Worm (Caenorhabditis elegans) whole organism, L1 larva: ENCODE data around the gene R09E10.13.

Source experiments
- C04F5.9 ChIP-seq: sonication (generic microtip); optimal IDR thresholded peaks from 2 replicates; lab custom pipeline; 2016; ENCODE audit warnings: missing genetic modification characterization, missing compliant biosample characterization
- C34B4.2 ChIP-seq: sonication (generic microtip); optimal IDR thresholded peaks from 2 replicates; lab custom pipeline; 2017; ENCODE audit warnings: mild to moderate bottlenecking, missing genetic modification characterization, missing compliant biosample characterization
- F16B12.6 ChIP-seq: fragments of 150-350 bp; optimal IDR thresholded peaks from 2 replicates; lab custom pipeline; 2014; ENCODE audit warnings: missing biosample characterization, missing genetic modification characterization
- aha-1 ChIP-seq: fragments of 150-350 bp; optimal IDR thresholded peaks from 2 replicates; lab custom pipeline; 2014; ENCODE audit warnings: missing biosample characterization, missing genetic modification characterization
- alr-1 ChIP-seq: fragments of 200-800 bp; sonication (Bioruptor generic); optimal IDR thresholded peaks from 2 replicates; lab custom pipeline; 2018; ENCODE audit warnings: borderline replicate concordance, mild to moderate bottlenecking, missing genetic modification characterization, missing compliant biosample characterization
- blmp-1 ChIP-seq: fragments of 150-350 bp; optimal IDR thresholded peaks from 2 replicates; lab custom pipeline; 2014; ENCODE audit warnings: missing biosample characterization, missing genetic modification characterization
- ceh-82 ChIP-seq, 3 experiments: fragments of 150-350 bp in 1 of 3; sonication (generic microtip) in 2 of 3; optimal IDR thresholded peaks; 2 replicates each; lab custom pipeline; 2014 to 2017; ENCODE audit warnings: missing biosample characterization in 3 of 3, missing genetic modification characterization in 3 of 3
- ceh-88 ChIP-seq: fragments of 200-800 bp; sonication (Bioruptor generic); IDR thresholded peaks from 2 replicates; pipeline ENCODE4 v1.3.6; 2022; ENCODE audit warnings: missing genetic modification characterization, missing compliant biosample characterization
- ceh-90 ChIP-seq: sonication (generic microtip); optimal IDR thresholded peaks from 2 replicates; lab custom pipeline; 2016; ENCODE audit warnings: missing genetic modification characterization, missing compliant biosample characterization
- dpl-1 ChIP-seq, 3 experiments: fragments of 150-350 bp in 2 of 3; sonication (generic microtip) in 1 of 3; optimal IDR thresholded peaks; 2 replicates each; lab custom pipeline; 2014 to 2017; ENCODE audit warnings: missing biosample characterization in 3 of 3, missing genetic modification characterization in 3 of 3, missing genetic modification reagents in 3 of 3
- dsc-1 ChIP-seq: sonication (generic microtip); optimal IDR thresholded peaks from 2 replicates; lab custom pipeline; 2016; ENCODE audit warnings: mild to moderate bottlenecking, missing genetic modification characterization, missing compliant biosample characterization
- efl-1 ChIP-seq, 4 experiments: fragments of 150-350 bp; optimal IDR thresholded peaks in 3 of 4; peaks in 1 of 4; 1 replicate in 1 of 4; 2 replicates in 3 of 4; lab custom pipeline; 2014; ENCODE audit warnings: missing biosample characterization in 2 of 4, missing genetic modification characterization in 2 of 4, missing genetic modification reagents in 2 of 4
- elt-2 ChIP-seq: sonication (generic microtip); optimal IDR thresholded peaks from 2 replicates; lab custom pipeline; 2016; ENCODE audit warnings: missing genetic modification characterization, mild to moderate bottlenecking, inconsistent platforms, missing compliant biosample characterization, missing genetic modification reagents
- fkh-4 ChIP-seq: sonication (generic microtip); optimal IDR thresholded peaks from 2 replicates; lab custom pipeline; 2016; ENCODE audit warnings: missing compliant biosample characterization, missing genetic modification characterization, borderline replicate concordance
- fkh-8 ChIP-seq: sonication (generic microtip); optimal IDR thresholded peaks from 2 replicates; lab custom pipeline; 2016; ENCODE audit warnings: mild to moderate bottlenecking, missing genetic modification characterization, missing compliant biosample characterization
- grh-1 ChIP-seq: fragments of 200-800 bp; sonication (Bioruptor generic); IDR thresholded peaks from 2 replicates; pipeline ENCODE4 v1.3.6; 2022; ENCODE audit warnings: missing genetic modification reagents, missing genetic modification characterization, missing compliant biosample characterization
- hlh-17 ChIP-seq: fragments of 200-800 bp; sonication (Bioruptor generic); optimal IDR thresholded peaks from 2 replicates; lab custom pipeline; 2018; ENCODE audit warnings: missing genetic modification characterization, mild to moderate bottlenecking, missing compliant biosample characterization, moderate library complexity, borderline replicate concordance
- hlh-4 ChIP-seq: sonication (generic microtip); optimal IDR thresholded peaks from 2 replicates; lab custom pipeline; 2016; ENCODE audit warnings: mild to moderate bottlenecking, missing genetic modification characterization, missing compliant biosample characterization
- lin-13 ChIP-seq: fragments of 150-350 bp; optimal IDR thresholded peaks from 2 replicates; lab custom pipeline; 2014; ENCODE audit warnings: missing biosample characterization, missing genetic modification reagents, missing genetic modification characterization
- lin-14 ChIP-seq: fragments of 200-800 bp; sonication (Bioruptor generic); optimal IDR thresholded peaks from 2 replicates; lab custom pipeline; 2018; ENCODE audit warnings: mild to moderate bottlenecking, missing genetic modification characterization, moderate library complexity, missing compliant biosample characterization
- lsy-2 ChIP-seq, 2 experiments: fragments of 150-350 bp; optimal IDR thresholded peaks; 2 replicates each; lab custom pipeline; 2014; ENCODE audit warnings: missing biosample characterization in 2 of 2, missing genetic modification characterization in 2 of 2
- mab-9 ChIP-seq: fragments of 200-800 bp; sonication (Bioruptor generic); IDR thresholded peaks from 2 replicates; pipeline ENCODE4 v1.3.6; 2022; ENCODE audit warnings: missing genetic modification reagents, missing genetic modification characterization, missing compliant biosample characterization
- mdl-1 ChIP-seq, 2 experiments: fragments of 150-350 bp; optimal IDR thresholded peaks; 2 replicates each; lab custom pipeline; 2014 to 2017; ENCODE audit warnings: missing biosample characterization in 2 of 2, missing genetic modification characterization in 2 of 2, inconsistent platforms in 1 of 2
- mef-2 ChIP-seq: fragments of 150-350 bp; optimal IDR thresholded peaks from 2 replicates; lab custom pipeline; 2014; ENCODE audit warnings: missing biosample characterization, missing genetic modification characterization
- mep-1 ChIP-seq: fragments of 150-350 bp; optimal IDR thresholded peaks from 2 replicates; lab custom pipeline; 2014; ENCODE audit warnings: missing biosample characterization, missing genetic modification characterization
- nhr-12 ChIP-seq: sonication (generic microtip); optimal IDR thresholded peaks from 2 replicates; lab custom pipeline; 2017; ENCODE audit warnings: missing biosample characterization, missing genetic modification characterization
- nhr-19 ChIP-seq: fragments of 200-800 bp; sonication (Bioruptor generic); conservative IDR thresholded peaks from 2 replicates; pipeline ENCODE4 v1.3.6; 2022; ENCODE audit warnings: missing genetic modification characterization, missing compliant biosample characterization
- nhr-47 ChIP-seq: sonication (generic microtip); optimal IDR thresholded peaks from 2 replicates; lab custom pipeline; 2016; ENCODE audit warnings: mild to moderate bottlenecking, missing genetic modification characterization, moderate library complexity, missing compliant biosample characterization
- nhr-71 ChIP-seq: sonication (generic microtip); optimal IDR thresholded peaks from 2 replicates; lab custom pipeline; 2016; ENCODE audit warnings: mild to moderate bottlenecking, missing genetic modification characterization, moderate library complexity, missing compliant biosample characterization
- nhr-77 ChIP-seq: fragments of 150-350 bp; optimal IDR thresholded peaks from 2 replicates; lab custom pipeline; 2014; ENCODE audit warnings: missing biosample characterization, missing genetic modification characterization
- nhr-84 ChIP-seq: sonication (generic microtip); optimal IDR thresholded peaks from 2 replicates; lab custom pipeline; 2017; ENCODE audit warnings: missing biosample characterization, missing genetic modification characterization
- pag-3 ChIP-seq: sonication (generic microtip); optimal IDR thresholded peaks from 2 replicates; lab custom pipeline; 2017; ENCODE audit warnings: missing genetic modification characterization, mild to moderate bottlenecking, missing compliant biosample characterization, antibody characterized with exemption, borderline replicate concordance; ENCODE audit not compliant: insufficient read depth
- pax-3 ChIP-seq: fragments of 200-800 bp; sonication (Bioruptor generic); optimal IDR thresholded peaks from 2 replicates; lab custom pipeline; 2018; ENCODE audit warnings: mild to moderate bottlenecking, missing genetic modification characterization, moderate library complexity, missing compliant biosample characterization
- pqm-1 ChIP-seq: sonication (generic microtip); optimal IDR thresholded peaks from 3 replicates; lab custom pipeline; 2017; ENCODE audit warnings: missing biosample characterization, missing genetic modification characterization
- rnt-1 ChIP-seq: sonication (generic microtip); optimal IDR thresholded peaks from 2 replicates; lab custom pipeline; 2016; ENCODE audit warnings: mild to moderate bottlenecking, missing genetic modification characterization, moderate library complexity, missing compliant biosample characterization
- snpc-4 ChIP-seq: fragments of 150-350 bp; optimal IDR thresholded peaks from 2 replicates; lab custom pipeline; 2014; ENCODE audit warnings: missing biosample characterization, missing genetic modification characterization
- sox-4 ChIP-seq: sonication (generic microtip); optimal IDR thresholded peaks from 2 replicates; lab custom pipeline; 2016; ENCODE audit warnings: missing genetic modification characterization, missing compliant biosample characterization
- sptf-1 ChIP-seq: fragments of 150-350 bp; optimal IDR thresholded peaks from 2 replicates; lab custom pipeline; 2014; ENCODE audit warnings: missing biosample characterization, missing genetic modification characterization
- swsn-7 ChIP-seq: sonication (generic microtip); optimal IDR thresholded peaks from 2 replicates; lab custom pipeline; 2016; ENCODE audit warnings: missing genetic modification characterization, missing compliant biosample characterization
- tlp-1 ChIP-seq: fragments of 150-350 bp; optimal IDR thresholded peaks from 2 replicates; lab custom pipeline; 2014; ENCODE audit warnings: missing biosample characterization, missing genetic modification characterization
- unc-30 ChIP-seq: sonication (generic microtip); optimal IDR thresholded peaks from 2 replicates; lab custom pipeline; 2017; ENCODE audit warnings: missing biosample characterization, missing genetic modification characterization
- unc-62 ChIP-seq: fragments of 150-350 bp; optimal IDR thresholded peaks from 2 replicates; lab custom pipeline; 2014; ENCODE audit warnings: missing biosample characterization, missing genetic modification reagents, missing genetic modification characterization
- unc-86 ChIP-seq: sonication (generic microtip); optimal IDR thresholded peaks from 2 replicates; lab custom pipeline; 2016; ENCODE audit warnings: missing genetic modification characterization, missing compliant biosample characterization
- unc-98 ChIP-seq: fragments of 200-800 bp; sonication (Bioruptor generic); IDR thresholded peaks from 2 replicates; pipeline ENCODE4 v1.3.6; 2022; ENCODE audit warnings: missing genetic modification characterization, missing compliant biosample characterization
- vab-15 ChIP-seq: sonication (generic microtip); optimal IDR thresholded peaks from 2 replicates; lab custom pipeline; 2017; ENCODE audit warnings: missing genotype, mild to moderate bottlenecking, missing genetic modification characterization, missing compliant biosample characterization
- xbp-1 ChIP-seq: sonication (generic microtip); optimal IDR thresholded peaks from 2 replicates; lab custom pipeline; 2016; ENCODE audit warnings: missing genetic modification characterization, missing compliant biosample characterization
- zag-1 ChIP-seq: fragments of 150-350 bp; optimal IDR thresholded peaks from 2 replicates; lab custom pipeline; 2014; ENCODE audit warnings: missing biosample characterization, missing genetic modification characterization

Gene R09E10.13

ce11 chrIV:10341618-10342360 lies 46.8 kb upstream of the R09E10.13 start (continued):
- no peak for TF ChIP-seq unc-30 (tag; lab: Kevin White, UChicago)
- no peak for TF ChIP-seq efl-1 (optimal IDR thresholded peaks at IDR 0.05; lab: Kevin White, UChicago)
- no peak for TF ChIP-seq efl-1 (GFP tag; optimal IDR thresholded peaks at IDR 0.05 in 1 of 2; lab: Kevin White, UChicago)
- no peak for TF ChIP-seq hlh-4 (tag; lab: Kevin White, UChicago)
- no peak for TF ChIP-seq zag-1 (tag; lab: Kevin White, UChicago)
- peak; percentile 49 for TF ChIP-seq nhr-71 (tag; lab: Kevin White, UChicago)
- no peak for TF ChIP-seq nhr-12
- no peak for TF ChIP-seq ceh-90 (tag; lab: Kevin White, UChicago)
- no peak for TF ChIP-seq C34B4.2 (tag; lab: Kevin White, UChicago)
- TF ChIP-seq elt-2 (tag; lab: Kevin White, UChicago): no peak
- no peak for TF ChIP-seq pag-3 (tag; lab: Kevin White, UChicago)
- no peak for TF ChIP-seq nhr-84 (tag; lab: Kevin White, UChicago)
- no peak for TF ChIP-seq dpl-1 (GFP tag; optimal IDR thresholded peaks at IDR 0.05; lab: Kevin White, UChicago)
- no peak for TF ChIP-seq unc-98 (GFP tag; lab: Robert Waterston, UW)
- TF ChIP-seq sptf-1 (tag; lab: Kevin White, UChicago): no peak
- peak; percentile 72 for TF ChIP-seq rnt-1
- TF ChIP-seq xbp-1: no peak
- no peak for TF ChIP-seq ceh-88 (GFP tag; lab: Robert Waterston, UW)
- no peak for TF ChIP-seq vab-15 (tag; lab: Kevin White, UChicago)
- TF ChIP-seq mep-1 (tag; lab: Kevin White, UChicago): peak; percentile 30
- TF ChIP-seq unc-86 (tag; lab: Kevin White, UChicago): peak; percentile 62
- no peak for TF ChIP-seq F16B12.6 (tag; lab: Kevin White, UChicago)
- no peak for TF ChIP-seq pax-3 (tag; lab: Kevin White, UChicago)
- TF ChIP-seq hlh-17 (GFP tag; lab: Kevin White, UChicago): no peak
- TF ChIP-seq mef-2 (tag; lab: Kevin White, UChicago): peak; percentile 9
- TF ChIP-seq mdl-1 (tag; optimal IDR thresholded peaks at IDR 0.05; lab: Kevin White, UChicago): peak in 1 of 2 experiments; percentile 18
- TF ChIP-seq tlp-1: no peak
- no peak for TF ChIP-seq C04F5.9

- peak in 1 of 2 experiments; percentile 22 for TF ChIP-seq lsy-2 (tag; optimal IDR thresholded peaks at IDR 0.05; lab: Kevin White, UChicago)
- TF ChIP-seq fkh-8 (tag; lab: Kevin White, UChicago): peak; percentile 86
- peak; percentile 80 for TF ChIP-seq dsc-1 (tag; lab: Kevin White, UChicago)
- peak; percentile 25 for TF ChIP-seq lin-14 (GFP tag; lab: Kevin White, UChicago)
- TF ChIP-seq pax-3 (tag; lab: Kevin White, UChicago): peak; percentile 46
- peak; percentile 4 for TF ChIP-seq swsn-7 (tag; lab: Kevin White, UChicago)
- no peak for TF ChIP-seq unc-30 (tag; lab: Kevin White, UChicago)
- peak; percentile 29 for TF ChIP-seq hlh-4 (tag; lab: Kevin White, UChicago)
- TF ChIP-seq nhr-12: no peak
- no peak for TF ChIP-seq nhr-77 (tag; lab: Kevin White, UChicago)
- TF ChIP-seq nhr-47 (tag; lab: Kevin White, UChicago): peak; percentile 57
- TF ChIP-seq sox-4 (tag; lab: Kevin White, UChicago): peak; percentile 3
- no peak for TF ChIP-seq tlp-1
- peak; percentile 68 for TF ChIP-seq nhr-71 (tag; lab: Kevin White, UChicago)
Observed at ce11 chrIV:10339701-10340100, 44.8 kb upstream of the R09E10.13 start.

- TF ChIP-seq fkh-4 (no peak), aha-1 (tag; lab: Kevin White, UChicago) (no peak), pqm-1 (no peak), fkh-8 (tag; lab: Kevin White, UChicago) (no peak), snpc-4 (tag; lab: Kevin White, UChicago) (no peak), lin-13 (GFP tag; lab: Kevin White, UChicago) (no peak), C04F5.9 (no peak), sox-4 (tag; lab: Kevin White, UChicago) (no peak), grh-1 (GFP tag; lab: Robert Waterston, UW) (no peak), mab-9 (GFP tag; lab: Robert Waterston, UW) (no peak), unc-62 (GFP tag; lab: Kevin White, UChicago) (no peak), elt-2 (tag; lab: Kevin White, UChicago) (no peak), alr-1 (tag; lab: Kevin White, UChicago) (no peak), nhr-19 (GFP tag; lab: Robert Waterston, UW) (no peak), blmp-1 (tag; lab: Kevin White, UChicago) (no peak), ceh-82 (tag; optimal IDR thresholded peaks at IDR 0.05; lab: Kevin White, UChicago) (no peak), unc-30 (tag; lab: Kevin White, UChicago) (no peak), dsc-1 (tag; lab: Kevin White, UChicago) (no peak)
Observed at ce11 chrIV:10337286-10337685, 42.3 kb upstream of the R09E10.13 start.
